Worm (Caenorhabditis elegans) whole organism, late embryonic: ENCODE results near the gene C44F1.1.

Experiments
- nhr-11 ChIP-seq: fragments of 150-350 bp; optimal IDR thresholded peaks from 2 replicates; lab custom pipeline; 2014; ENCODE audit warnings: missing biosample characterization, missing genetic modification characterization
- sox-4 ChIP-seq: sonication (generic microtip); optimal IDR thresholded peaks from 2 replicates; lab custom pipeline; 2017; ENCODE audit warnings: mild to moderate bottlenecking, missing genetic modification characterization, inconsistent platforms, missing compliant biosample characterization
- syd-9 ChIP-seq: sonication (generic microtip); optimal IDR thresholded peaks from 2 replicates; lab custom pipeline; 2016; ENCODE audit warnings: mild to moderate bottlenecking, missing genetic modification characterization, moderate library complexity, missing compliant biosample characterization
- zip-5 ChIP-seq: sonication (generic microtip); optimal IDR thresholded peaks from 2 replicates; lab custom pipeline; 2016; ENCODE audit warnings: missing genetic modification characterization, missing compliant biosample characterization

DNA sequence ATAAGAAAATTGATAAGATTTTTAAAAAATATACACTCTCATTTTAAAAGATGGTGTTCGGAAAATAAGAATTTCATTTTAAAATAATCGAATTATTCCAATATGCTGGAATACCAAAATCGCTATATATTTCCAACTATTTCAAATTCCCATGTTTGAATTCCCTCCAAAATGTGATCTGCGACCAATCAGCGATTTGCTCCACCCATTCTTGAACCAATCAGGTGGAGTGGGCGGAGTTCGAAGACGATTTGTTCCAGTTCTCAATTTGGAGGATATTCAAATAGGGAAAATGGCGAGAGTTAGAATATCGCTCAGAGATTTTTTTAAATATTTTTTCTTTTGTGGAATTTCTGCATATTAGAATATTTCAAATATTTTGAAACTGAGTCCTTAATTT is 25.5 kb upstream of the C44F1.1 start:
- no peak for TF ChIP-seq nhr-11 (tag; lab: Kevin White, UChicago)
- TF ChIP-seq sox-4 = no peak
- TF ChIP-seq zip-5 (tag; lab: Kevin White, UChicago) = no peak
- no peak for TF ChIP-seq syd-9 (tag; lab: Kevin White, UChicago)
